Worm (Caenorhabditis elegans): ENCODE results near the gene Y56A3A.41.

- TF ChIP-seq elt-3 (tag; optimal IDR thresholded peaks at IDR 0.05) (no peak), unc-62 (GFP tag; optimal IDR thresholded peaks at IDR 0.05) (no peak), tbx-8 (GFP tag; optimal IDR thresholded peaks at IDR 0.05) (no peak), nhr-76 (tag; optimal IDR thresholded peaks at IDR 0.05) (no peak), nhr-28 (tag; optimal IDR thresholded peaks at IDR 0.05) (no peak), mab-5 (tag; optimal IDR thresholded peaks at IDR 0.05) (no peak), mls-2 (tag; optimal IDR thresholded peaks at IDR 0.05) (no peak), ces-1 (GFP tag; optimal IDR thresholded peaks at IDR 0.05) (peak; percentile 26), ztf-11 (tag; optimal IDR thresholded peaks at IDR 0.05) (no peak), nhr-12 (tag; optimal IDR thresholded peaks at IDR 0.05) (no peak), pha-4 (tag; optimal IDR thresholded peaks at IDR 0.05) (no peak), snpc-4 (tag; optimal IDR thresholded peaks at IDR 0.05) (no peak), lin-13 (tag; optimal IDR thresholded peaks at IDR 0.05) (no peak), unc-39 (tag; optimal IDR thresholded peaks at IDR 0.05) (no peak)
Measured at ce11 chrIII:11847014-11847413, 45.8 kb downstream of the Y56A3A.41 start.
